Fruit fly (Drosophila melanogaster): ENCODE results near the gene CG3473.

CG3473 gene

DNA sequence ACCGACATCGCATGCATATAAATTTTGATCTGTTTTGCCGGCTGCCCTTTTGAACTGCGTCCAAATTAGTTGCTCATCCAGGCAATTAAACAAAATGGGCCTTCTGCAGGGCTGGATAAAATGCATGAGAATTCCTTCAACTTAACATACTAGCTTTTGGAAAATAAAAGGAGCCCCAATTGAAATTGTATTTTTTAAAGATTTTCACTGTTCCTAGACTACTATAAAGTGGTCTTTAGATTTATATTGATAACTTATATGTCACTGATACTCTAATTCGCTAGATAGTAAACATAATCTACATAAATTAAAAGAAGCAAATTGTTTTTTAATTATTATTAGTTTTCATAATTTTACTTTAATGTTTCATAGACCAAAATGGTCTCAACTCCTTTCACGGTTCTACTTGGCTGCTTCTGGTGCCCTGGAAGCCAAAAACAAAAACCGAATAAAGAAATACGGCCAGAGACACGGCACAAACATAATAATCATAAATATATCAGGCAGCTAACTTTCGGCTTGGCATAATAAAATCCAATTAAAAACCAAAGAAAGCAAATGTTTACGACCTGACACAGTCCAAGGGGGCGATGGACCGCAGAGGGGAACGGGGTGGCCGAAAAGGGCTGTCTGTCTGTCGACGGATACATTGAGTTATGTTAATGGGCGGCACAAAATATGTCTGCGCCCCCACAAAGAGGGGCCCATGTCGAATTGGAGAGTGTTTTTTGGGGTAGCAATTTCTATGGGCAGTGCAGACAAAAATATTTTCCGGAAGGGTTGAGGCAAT lies 25.9 kb downstream of the CG3473 start (continued):
- TF ChIP-seq CG2875 (GFP tag; optimal IDR thresholded peaks at IDR 0.05) = peak; percentile 26
- TF ChIP-seq crol (GFP tag; IDR thresholded peaks at IDR 0.05) = peak; percentile 94
- peak; percentile 72 for TF ChIP-seq CG31441 (GFP tag; IDR thresholded peaks at IDR 0.05)
- TF ChIP-seq Xrp1 (GFP tag; IDR thresholded peaks at IDR 0.05) = peak; percentile 41
- TF ChIP-seq CG11504 (tag; optimal IDR thresholded peaks at IDR 0.05) = peak; percentile 64
- peak; percentile 73 for TF ChIP-seq gem (tag; optimal IDR thresholded peaks at IDR 0.05)
- TF ChIP-seq GATAe (GFP tag; conservative IDR thresholded peaks at IDR 0.05) = no peak
- TF ChIP-seq mam (GFP tag; optimal IDR thresholded peaks at IDR 0.05) = no peak
- TF ChIP-seq CG2712 (tag; optimal IDR thresholded peaks at IDR 0.05) = peak; percentile 69
- TF ChIP-seq CG43689 (GFP tag; IDR thresholded peaks at IDR 0.05) = no peak
- peak; percentile 12 for TF ChIP-seq CG15269 (tag; optimal IDR thresholded peaks at IDR 0.05)
- peak in 1 of 2 experiments; percentile 71 for TF ChIP-seq eve (GFP tag; optimal IDR thresholded peaks at IDR 0.05)
- TF ChIP-seq CG8290 (GFP tag; optimal IDR thresholded peaks at IDR 0.05) = no peak
- peak in 1 of 2 experiments; percentile 22 for TF ChIP-seq CG8290 (tag; optimal IDR thresholded peaks at IDR 0.05)
- TF ChIP-seq Six4 (GFP tag; optimal IDR thresholded peaks at IDR 0.05) = no peak
- peak; percentile 63 for TF ChIP-seq dmrt11E (tag; optimal IDR thresholded peaks at IDR 0.05)
- TF ChIP-seq ara (GFP tag; IDR thresholded peaks at IDR 0.05) = 0 out of 2 replicates have a peak, but pooled peaks have one; percentile 14
- TF ChIP-seq az2 (GFP tag; optimal IDR thresholded peaks at IDR 0.05) = peak; percentile 3
- peak; percentile 35 for TF ChIP-seq sens (GFP tag)
- peak; percentile 61 for TF ChIP-seq grau (tag; optimal IDR thresholded peaks at IDR 0.05)
- peak in 1 of 2 experiments; percentile 61 for TF ChIP-seq Eip74EF (GFP tag; optimal IDR thresholded peaks at IDR 0.05)
- peak; percentile 24 for TF ChIP-seq Lhr (GFP tag; optimal IDR thresholded peaks at IDR 0.05)
- peak; percentile 96 for TF ChIP-seq sr (GFP tag; IDR thresholded peaks at IDR 0.05)
- peak; percentile 24 for TF ChIP-seq odd (GFP tag; optimal IDR thresholded peaks at IDR 0.05)
- TF ChIP-seq CG4424 (GFP tag; optimal IDR thresholded peaks at IDR 0.05) = peak; percentile 56
- TF ChIP-seq Hr78 (GFP tag; optimal IDR thresholded peaks at IDR 0.05) = peak in 1 of 2 experiments; percentile 81
- peak; percentile 45 for TF ChIP-seq CG8924 (tag; optimal IDR thresholded peaks at IDR 0.05)
- peak; percentile 13 for TF ChIP-seq tap (tag; optimal IDR thresholded peaks at IDR 0.05)
- no peak for TF ChIP-seq CG9932 (GFP tag; IDR thresholded peaks at IDR 0.05)
- TF ChIP-seq CG7745 (tag; optimal IDR thresholded peaks at IDR 0.05) = peak; percentile 21
- TF ChIP-seq run (tag; optimal IDR thresholded peaks at IDR 0.05) = peak; percentile 67
- no peak for TF ChIP-seq CG3995 (GFP tag; optimal IDR thresholded peaks at IDR 0.05)
- peak; percentile 44; the same call in 1 of the 2 replicates for TF ChIP-seq sisA (GFP tag; IDR thresholded peaks at IDR 0.05)
- peak; percentile 14 for TF ChIP-seq CG3407 (GFP tag; optimal IDR thresholded peaks at IDR 0.05)
- TF ChIP-seq Oli (tag; optimal IDR thresholded peaks at IDR 0.05) = peak; percentile 44
- peak; percentile 33 for TF ChIP-seq Hr3 (GFP tag; optimal IDR thresholded peaks at IDR 0.05)
- TF ChIP-seq CG18619 (GFP tag; optimal IDR thresholded peaks at IDR 0.05) = no peak
- no peak for TF ChIP-seq Drgx (GFP tag; IDR thresholded peaks at IDR 0.05)
- peak; percentile 99 for TF ChIP-seq abd-A (tag; optimal IDR thresholded peaks at IDR 0.05)
- peak; percentile 54 for TF ChIP-seq D19A (tag; optimal IDR thresholded peaks at IDR 0.05)
- TF ChIP-seq CG17385 (GFP tag; optimal IDR thresholded peaks at IDR 0.05) = peak; percentile 42
- TF ChIP-seq CG8478 (optimal IDR thresholded peaks at IDR 0.05) = no peak
- TF ChIP-seq CG9727 (GFP tag; optimal IDR thresholded peaks at IDR 0.05) = peak; percentile 22
- peak; percentile 49 for TF ChIP-seq Asciz (GFP tag; optimal IDR thresholded peaks at IDR 0.05)
- peak; percentile 47 for TF ChIP-seq CG10267 (tag; optimal IDR thresholded peaks at IDR 0.05)
- TF ChIP-seq Ssrp (tag; optimal IDR thresholded peaks at IDR 0.05) = peak; percentile 56
- TF ChIP-seq Hr51 (GFP tag; optimal IDR thresholded peaks at IDR 0.05) = peak in 1 of 2 experiments; percentile 53
- peak; percentile 5 for TF ChIP-seq NfI (GFP tag; optimal IDR thresholded peaks at IDR 0.05)
- no peak for TF ChIP-seq TFAM (GFP tag; optimal IDR thresholded peaks at IDR 0.05)

Data from whole organism, embryonic.